Worm (Caenorhabditis elegans) whole organism, late embryonic: Measurements from ENCODE around the gene apa-2.

Experiments
- C08G9.2 ChIP-seq: sonication (generic microtip); optimal IDR thresholded peaks from 2 replicates; lab custom pipeline; 2016; ENCODE audit warnings: mild to moderate bottlenecking, missing genetic modification characterization, moderate library complexity, missing compliant biosample characterization
- C38D4.7 ChIP-seq: fragments of 200-800 bp; sonication (Bioruptor generic); optimal IDR thresholded peaks from 2 replicates; lab custom pipeline; 2018; ENCODE audit warnings: mild to moderate bottlenecking, missing genetic modification characterization, moderate library complexity, missing compliant biosample characterization
- F13H6.1 ChIP-seq: sonication (generic microtip); optimal IDR thresholded peaks from 2 replicates; lab custom pipeline; 2016; ENCODE audit warnings: missing genetic modification characterization, missing compliant biosample characterization
- K02D7.2 ChIP-seq: sonication (generic microtip); optimal IDR thresholded peaks from 2 replicates; lab custom pipeline; 2017; ENCODE audit warnings: mild to moderate bottlenecking, missing genetic modification characterization, missing compliant biosample characterization
- Y22D7AL.16 ChIP-seq: sonication (generic microtip); optimal IDR thresholded peaks from 2 replicates; lab custom pipeline; 2016; ENCODE audit warnings: missing genetic modification characterization, missing compliant biosample characterization
- ahr-1 ChIP-seq: sonication (generic microtip); optimal IDR thresholded peaks from 2 replicates; lab custom pipeline; 2016; ENCODE audit warnings: missing genetic modification characterization, missing compliant biosample characterization
- ama-1 ChIP-seq: fragments of 150-350 bp; optimal IDR thresholded peaks from 2 replicates; lab custom pipeline; 2014
- ceh-14 ChIP-seq: sonication (generic microtip); optimal IDR thresholded peaks from 2 replicates; lab custom pipeline; 2016; ENCODE audit warnings: missing genotype, missing genetic modification characterization, missing compliant biosample characterization
- ceh-19 ChIP-seq: fragments of 200-800 bp; sonication (Bioruptor generic); optimal IDR thresholded peaks from 2 replicates; lab custom pipeline; 2018; ENCODE audit warnings: mild to moderate bottlenecking, missing genetic modification characterization, missing compliant biosample characterization
- ceh-2 ChIP-seq: sonication (generic microtip); optimal IDR thresholded peaks from 2 replicates; lab custom pipeline; 2016; ENCODE audit warnings: missing genotype, missing genetic modification characterization, missing compliant biosample characterization
- ceh-22 ChIP-seq: sonication (generic microtip); optimal IDR thresholded peaks from 2 replicates; lab custom pipeline; 2017; ENCODE audit warnings: missing biosample characterization, missing genetic modification characterization
- ceh-24 ChIP-seq: sonication (generic microtip); optimal IDR thresholded peaks from 2 replicates; lab custom pipeline; 2016; ENCODE audit warnings: mild to moderate bottlenecking, missing genetic modification characterization, missing compliant biosample characterization
- ceh-34 ChIP-seq: sonication (generic microtip); optimal IDR thresholded peaks from 2 replicates; lab custom pipeline; 2016; ENCODE audit warnings: mild to moderate bottlenecking, missing genetic modification characterization, missing compliant biosample characterization
- ceh-45 ChIP-seq: fragments of 200-800 bp; sonication (Bioruptor generic); IDR thresholded peaks from 2 replicates; pipeline ENCODE4 v1.3.6; 2022; ENCODE audit warnings: missing genetic modification reagents, missing genetic modification characterization, missing compliant biosample characterization
- ceh-6 ChIP-seq: fragments of 200-800 bp; sonication (Bioruptor generic); optimal IDR thresholded peaks from 2 replicates; lab custom pipeline; 2018; ENCODE audit warnings: mild to moderate bottlenecking, missing genetic modification characterization, missing compliant biosample characterization
- che-1 ChIP-seq: sonication (generic microtip); optimal IDR thresholded peaks from 2 replicates; lab custom pipeline; 2016; ENCODE audit warnings: mild to moderate bottlenecking, missing genetic modification characterization, missing compliant biosample characterization
- dmd-4 ChIP-seq: sonication (generic microtip); optimal IDR thresholded peaks from 2 replicates; lab custom pipeline; 2016; ENCODE audit warnings: borderline replicate concordance, missing genetic modification characterization, missing compliant biosample characterization
- dve-1 ChIP-seq: sonication (generic microtip); optimal IDR thresholded peaks from 2 replicates; lab custom pipeline; 2017; ENCODE audit warnings: antibody characterized with exemption, mild to moderate bottlenecking, missing genetic modification characterization, missing compliant biosample characterization
- elt-2 ChIP-seq: sonication (generic microtip); optimal IDR thresholded peaks from 2 replicates; lab custom pipeline; 2016; ENCODE audit warnings: missing genetic modification reagents, missing genetic modification characterization, missing compliant biosample characterization
- elt-4 ChIP-seq: sonication (generic microtip); optimal IDR thresholded peaks from 2 replicates; lab custom pipeline; 2016; ENCODE audit warnings: missing genetic modification characterization, missing compliant biosample characterization
- eyg-1 ChIP-seq: sonication (generic microtip); optimal IDR thresholded peaks from 2 replicates; lab custom pipeline; 2016; ENCODE audit warnings: missing genotype, missing genetic modification characterization, missing compliant biosample characterization
- fax-1 ChIP-seq: sonication (generic microtip); optimal IDR thresholded peaks from 2 replicates; lab custom pipeline; 2016; ENCODE audit warnings: missing genotype, missing genetic modification characterization, missing compliant biosample characterization
- fkh-6 ChIP-seq: sonication (generic microtip); optimal IDR thresholded peaks from 2 replicates; lab custom pipeline; 2016; ENCODE audit warnings: missing genetic modification characterization, missing compliant biosample characterization
- gmeb-2 ChIP-seq: sonication (generic microtip); optimal IDR thresholded peaks from 2 replicates; lab custom pipeline; 2016; ENCODE audit warnings: missing genetic modification characterization, inconsistent platforms, missing compliant biosample characterization
- hlh-13 ChIP-seq: fragments of 200-800 bp; sonication (Bioruptor generic); optimal IDR thresholded peaks from 2 replicates; lab custom pipeline; 2018; ENCODE audit warnings: mild to moderate bottlenecking, missing genetic modification characterization, missing compliant biosample characterization
- hlh-15 ChIP-seq: sonication (generic microtip); optimal IDR thresholded peaks from 2 replicates; lab custom pipeline; 2016; ENCODE audit warnings: missing genetic modification characterization, missing compliant biosample characterization
- hlh-30 ChIP-seq: sonication (generic microtip); optimal IDR thresholded peaks from 2 replicates; lab custom pipeline; 2017; ENCODE audit warnings: antibody characterized with exemption, missing genetic modification characterization, missing compliant biosample characterization; ENCODE audit not compliant: insufficient read depth
- hlh-6 ChIP-seq: sonication (generic microtip); optimal IDR thresholded peaks from 2 replicates; lab custom pipeline; 2016; ENCODE audit warnings: missing genotype, missing genetic modification characterization, missing compliant biosample characterization
- hlh-8 ChIP-seq: sonication (generic microtip); optimal IDR thresholded peaks from 2 replicates; lab custom pipeline; 2016; ENCODE audit warnings: missing genotype, missing genetic modification characterization, missing compliant biosample characterization
- lin-11 ChIP-seq: fragments of 200-800 bp; sonication (Bioruptor generic); optimal IDR thresholded peaks from 2 replicates; lab custom pipeline; 2018; ENCODE audit warnings: mild to moderate bottlenecking, missing genetic modification characterization, missing compliant biosample characterization
- madf-2 ChIP-seq: sonication (generic microtip); optimal IDR thresholded peaks from 2 replicates; lab custom pipeline; 2017; ENCODE audit warnings: missing genetic modification characterization, missing compliant biosample characterization
- mec-3 ChIP-seq: sonication (generic microtip); optimal IDR thresholded peaks from 2 replicates; lab custom pipeline; 2016; ENCODE audit warnings: borderline replicate concordance, missing genetic modification characterization, missing compliant biosample characterization
- nhr-232 ChIP-seq: sonication (generic microtip); optimal IDR thresholded peaks from 2 replicates; lab custom pipeline; 2016; ENCODE audit warnings: missing genetic modification characterization, missing compliant biosample characterization
- npax-4 ChIP-seq: sonication (generic microtip); optimal IDR thresholded peaks from 2 replicates; lab custom pipeline; 2016; ENCODE audit warnings: missing genetic modification characterization, missing compliant biosample characterization
- odd-2 ChIP-seq: sonication (generic microtip); optimal IDR thresholded peaks from 2 replicates; lab custom pipeline; 2017; ENCODE audit warnings: antibody characterized with exemption, mild to moderate bottlenecking, missing genetic modification characterization, missing compliant biosample characterization
- pag-3 ChIP-seq: sonication (generic microtip); optimal IDR thresholded peaks from 2 replicates; lab custom pipeline; 2016; ENCODE audit warnings: missing compliant biosample characterization, missing genetic modification characterization, borderline replicate concordance
- pat-9 ChIP-seq: fragments of 200-800 bp; sonication (Bioruptor generic); optimal IDR thresholded peaks from 2 replicates; lab custom pipeline; 2018; ENCODE audit warnings: mild to moderate bottlenecking, missing genetic modification characterization, moderate library complexity, missing compliant biosample characterization
- pax-1 ChIP-seq: fragments of 150-350 bp; optimal IDR thresholded peaks from 2 replicates; lab custom pipeline; 2014; ENCODE audit warnings: missing biosample characterization, missing genetic modification characterization
- pqm-1 ChIP-seq: sonication (generic microtip); optimal IDR thresholded peaks from 2 replicates; lab custom pipeline; 2016; ENCODE audit warnings: missing genetic modification characterization, missing compliant biosample characterization
- pros-1 ChIP-seq: fragments of 150-350 bp; optimal IDR thresholded peaks from 2 replicates; lab custom pipeline; 2014; ENCODE audit warnings: missing biosample characterization, missing genetic modification reagents, missing genetic modification characterization
- sdc-2 ChIP-seq: sonication (generic microtip); optimal IDR thresholded peaks from 2 replicates; lab custom pipeline; 2016; ENCODE audit warnings: missing genotype, missing genetic modification characterization, missing compliant biosample characterization
- sox-2 ChIP-seq: fragments of 200-800 bp; sonication (Bioruptor generic); IDR thresholded peaks from 2 replicates; pipeline ENCODE4 v1.3.6; 2022; ENCODE audit warnings: missing genetic modification reagents, missing genetic modification characterization, missing compliant biosample characterization
- sox-4 ChIP-seq: sonication (generic microtip); optimal IDR thresholded peaks from 2 replicates; lab custom pipeline; 2017; ENCODE audit warnings: mild to moderate bottlenecking, missing genetic modification characterization, inconsistent platforms, missing compliant biosample characterization
- tbx-2 ChIP-seq: sonication (generic microtip); optimal IDR thresholded peaks from 2 replicates; lab custom pipeline; 2016; ENCODE audit warnings: missing genetic modification characterization, missing compliant biosample characterization
- tbx-7 ChIP-seq: sonication (generic microtip); optimal IDR thresholded peaks from 2 replicates; lab custom pipeline; 2016; ENCODE audit warnings: missing genotype, missing genetic modification characterization, missing compliant biosample characterization
- ttx-3 ChIP-seq: sonication (generic microtip); optimal IDR thresholded peaks from 2 replicates; lab custom pipeline; 2016; ENCODE audit warnings: missing genetic modification reagents, missing genetic modification characterization, missing compliant biosample characterization
- unc-3 ChIP-seq, 2 experiments: fragments of 200-800 bp in 1 of 2; sonication (Bioruptor generic) in 1 of 2; sonication (generic microtip) in 1 of 2; conservative IDR thresholded peaks in 1 of 2; optimal IDR thresholded peaks in 1 of 2; 2 replicates each; pipeline versions ENCODE4 v1.3.6 to Lab custom; 2016 to 2022; ENCODE audit warnings: missing compliant biosample characterization in 2 of 2, missing genetic modification characterization in 2 of 2, missing genetic modification reagents in 1 of 2
- unc-42 ChIP-seq: sonication (generic microtip); optimal IDR thresholded peaks from 2 replicates; lab custom pipeline; 2016; ENCODE audit warnings: missing genotype, missing genetic modification characterization, missing compliant biosample characterization
- unc-55 ChIP-seq: sonication (generic microtip); optimal IDR thresholded peaks from 2 replicates; lab custom pipeline; 2017; ENCODE audit warnings: missing biosample characterization, missing genetic modification reagents, missing genetic modification characterization
- zip-5 ChIP-seq: sonication (generic microtip); optimal IDR thresholded peaks from 2 replicates; lab custom pipeline; 2016; ENCODE audit warnings: missing genetic modification characterization, missing compliant biosample characterization

The apa-2 gene

ce11 chrX:9336227-9336626 is 2.2 kb upstream of the apa-2 start:
- TF ChIP-seq elt-4 (tag; lab: Kevin White, UChicago) = no peak
- no peak for TF ChIP-seq lin-11 (tag; lab: Kevin White, UChicago)

DNA sequence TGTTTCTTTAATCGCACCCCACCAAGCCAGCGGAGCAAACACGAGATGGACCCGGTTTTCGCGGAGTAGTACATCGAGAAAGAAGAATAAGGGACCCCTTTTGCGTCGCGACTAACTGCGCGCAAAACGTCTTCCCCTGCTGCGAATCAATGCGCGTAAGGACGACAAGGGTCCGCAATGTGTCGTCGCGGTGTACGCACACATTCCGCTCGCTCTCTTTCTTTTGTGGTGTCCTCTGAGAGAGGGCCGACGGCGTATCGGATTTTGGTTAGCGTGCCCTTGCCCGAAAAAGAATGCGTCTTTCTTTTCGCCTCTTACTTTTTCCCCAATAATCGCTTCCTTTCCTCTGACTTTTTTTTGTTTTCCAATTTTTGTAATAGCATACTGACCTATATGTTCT is 643 bp upstream of the apa-2 start:
- TF ChIP-seq tbx-2 (tag; lab: Kevin White, UChicago) (peak; percentile 86), ceh-19 (GFP tag; lab: Kevin White, UChicago) (peak; percentile 42), ceh-6 (GFP tag; lab: Kevin White, UChicago) (no peak), sdc-2 (peak; percentile 87), fkh-6 (tag; lab: Kevin White, UChicago) (peak; percentile 22), madf-2 (peak; percentile 22), dmd-4 (no peak), odd-2 (tag; lab: Kevin White, UChicago) (no peak), ama-1 (lab: Kevin White, UChicago) (no peak), gmeb-2 (no peak), npax-4 (tag; lab: Kevin White, UChicago) (no peak), pros-1 (tag; lab: Kevin White, UChicago) (peak; percentile 62), ceh-14 (tag; lab: Kevin White, UChicago) (peak; percentile 35), F13H6.1 (tag; lab: Kevin White, UChicago) (no peak), mec-3 (tag; lab: Kevin White, UChicago) (no peak), hlh-13 (GFP tag; lab: Kevin White, UChicago) (no peak), pax-1 (tag; lab: Kevin White, UChicago) (no peak), hlh-15 (no peak), fax-1 (tag; lab: Kevin White, UChicago) (peak; percentile 2), Y22D7AL.16 (no peak), zip-5 (tag; lab: Kevin White, UChicago) (no peak), ceh-45 (0 out of 2 replicates have a peak, but pooled peaks have one; percentile 18), elt-2 (peak; percentile 20), unc-3 (GFP tag; conservative IDR thresholded peaks at IDR 0.05; lab: Robert Waterston, UW) (0 out of 2 replicates have a peak, but pooled peaks have one; percentile 32), unc-3 (tag; optimal IDR thresholded peaks at IDR 0.05; lab: Kevin White, UChicago) (peak; percentile 52), ceh-24 (tag; lab: Kevin White, UChicago) (no peak), ceh-2 (peak; percentile 37), tbx-7 (tag; lab: Kevin White, UChicago) (no peak), ceh-22 (tag; lab: Kevin White, UChicago) (no peak), C08G9.2 (tag; lab: Kevin White, UChicago) (peak; percentile 25), K02D7.2 (tag; lab: Kevin White, UChicago) (no peak), hlh-30 (peak; percentile 57), lin-11 (tag; lab: Kevin White, UChicago) (no peak), unc-55 (peak; percentile 75), che-1 (tag; lab: Kevin White, UChicago) (no peak), hlh-6 (tag; lab: Kevin White, UChicago) (no peak), pat-9 (tag; lab: Kevin White, UChicago) (no peak), pqm-1 (tag; lab: Kevin White, UChicago) (peak; percentile 3), ttx-3 (tag; lab: Kevin White, UChicago) (no peak), sox-2 (no peak), hlh-8 (peak; percentile 13), dve-1 (tag; lab: Kevin White, UChicago) (no peak), eyg-1 (tag; lab: Kevin White, UChicago) (no peak), unc-42 (peak; percentile 90), ahr-1 (no peak), ceh-34 (peak; percentile 86), nhr-232 (tag; lab: Kevin White, UChicago) (no peak), C38D4.7 (no peak), pag-3 (no peak), elt-4 (tag; lab: Kevin White, UChicago) (no peak), sox-4 (tag; lab: Kevin White, UChicago) (no peak)
